Worm (Caenorhabditis elegans) whole organism, midembryonic: Measurements from ENCODE around the gene zyg-8.

Source experiments
- T22C8.4 ChIP-seq: fragments of 200-800 bp; sonication (Bioruptor generic); IDR thresholded peaks from 2 replicates; pipeline ENCODE4 v1.3.6; 2022; ENCODE audit warnings: missing genetic modification characterization, missing compliant biosample characterization
- cog-1 ChIP-seq: sonication (generic microtip); optimal IDR thresholded peaks from 2 replicates; lab custom pipeline; 2016; ENCODE audit warnings: missing genetic modification characterization, missing compliant biosample characterization
- flt-1 ChIP-seq: fragments of 200-800 bp; sonication (Bioruptor generic); IDR thresholded peaks from 2 replicates; pipeline ENCODE4 v1.3.6; 2022; ENCODE audit warnings: missing genetic modification characterization, missing compliant biosample characterization
- klf-2 ChIP-seq: fragments of 200-800 bp; sonication (Bioruptor generic); conservative IDR thresholded peaks from 2 replicates; pipeline ENCODE4 v1.3.6; 2022; ENCODE audit warnings: missing genetic modification reagents, missing genetic modification characterization, missing compliant biosample characterization
- med-1 ChIP-seq: sonication (generic microtip); optimal IDR thresholded peaks from 2 replicates; lab custom pipeline; 2017; ENCODE audit warnings: missing genetic modification characterization, mild to moderate bottlenecking, missing compliant biosample characterization, antibody characterized with exemption, missing genetic modification reagents; ENCODE audit not compliant: insufficient read depth
- ref-1 ChIP-seq: fragments of 200-800 bp; sonication (Bioruptor generic); conservative IDR thresholded peaks from 2 replicates; pipeline ENCODE4 v1.3.6; 2022; ENCODE audit warnings: missing genetic modification reagents, missing genetic modification characterization, missing compliant biosample characterization
- tab-1 ChIP-seq: fragments of 200-800 bp; sonication (Bioruptor generic); IDR thresholded peaks from 2 replicates; pipeline ENCODE4 v1.3.6; 2022; ENCODE audit warnings: missing genetic modification characterization, missing compliant biosample characterization
- ztf-23 ChIP-seq: fragments of 200-800 bp; sonication (Bioruptor generic); IDR thresholded peaks from 2 replicates; pipeline ENCODE4 v1.3.6; 2022; ENCODE audit warnings: missing genetic modification reagents, missing genetic modification characterization, missing compliant biosample characterization
- ztf-29 ChIP-seq: fragments of 200-800 bp; sonication (Bioruptor generic); IDR thresholded peaks from 2 replicates; pipeline ENCODE4 v1.3.6; 2022; ENCODE audit warnings: missing genetic modification reagents, missing genetic modification characterization, missing compliant biosample characterization

ce11 chrIII:12119625-12120024 lies 58.1 kb downstream of the zyg-8 start:
- no peak for TF ChIP-seq med-1
- TF ChIP-seq ref-1 (GFP tag; lab: Robert Waterston, UW) = no peak
- no peak for TF ChIP-seq flt-1
- TF ChIP-seq ztf-23 (GFP tag; lab: Robert Waterston, UW) = no peak
- TF ChIP-seq ztf-29 (GFP tag; lab: Robert Waterston, UW) = no peak
- no peak for TF ChIP-seq tab-1 (GFP tag; lab: Robert Waterston, UW)
- TF ChIP-seq T22C8.4 (GFP tag; lab: Robert Waterston, UW) = no peak
- TF ChIP-seq klf-2 (GFP tag; lab: Robert Waterston, UW) = no peak
- no peak for TF ChIP-seq cog-1
